Worm (Caenorhabditis elegans) whole organism, L3 larva: ENCODE measurements around the gene srd-7.

ENCODE experiments used
- ZK546.5 ChIP-seq: sonication (generic microtip); optimal IDR thresholded peaks from 2 replicates; lab custom pipeline; 2017; ENCODE audit warnings: missing biosample characterization, missing genetic modification characterization
- aly-2 ChIP-seq: fragments of 150-350 bp; optimal IDR thresholded peaks from 2 replicates; lab custom pipeline; 2014; ENCODE audit warnings: missing biosample characterization, missing genetic modification characterization
- ama-1 ChIP-seq: fragments of 150-350 bp; optimal IDR thresholded peaks from 2 replicates; lab custom pipeline; 2018
- ceh-16 ChIP-seq: sonication (generic microtip); optimal IDR thresholded peaks from 2 replicates; lab custom pipeline; 2017; ENCODE audit warnings: missing biosample characterization, missing genetic modification characterization
- ceh-28 ChIP-seq: fragments of 150-350 bp; optimal IDR thresholded peaks from 2 replicates; lab custom pipeline; 2014; ENCODE audit warnings: missing biosample characterization, missing genetic modification reagents, missing genetic modification characterization
- ceh-82 ChIP-seq: fragments of 150-350 bp; optimal IDR thresholded peaks from 2 replicates; lab custom pipeline; 2014; ENCODE audit warnings: missing biosample characterization, missing genetic modification characterization
- daf-12 ChIP-seq: fragments of 150-350 bp; optimal IDR thresholded peaks from 2 replicates; lab custom pipeline; 2014; ENCODE audit warnings: missing biosample characterization, missing genetic modification reagents, missing genetic modification characterization
- egl-27 ChIP-seq: sonication (generic microtip); optimal IDR thresholded peaks from 4 replicates; lab custom pipeline; 2017; ENCODE audit warnings: missing biosample characterization, missing genetic modification reagents, missing genetic modification characterization
- egl-5 ChIP-seq: fragments of 150-350 bp; optimal IDR thresholded peaks from 2 replicates; lab custom pipeline; 2017; ENCODE audit warnings: missing biosample characterization, missing genetic modification reagents, missing genetic modification characterization, inconsistent platforms
- elt-1 ChIP-seq: fragments of 150-350 bp; optimal IDR thresholded peaks from 2 replicates; lab custom pipeline; 2014; ENCODE audit warnings: missing biosample characterization, missing genetic modification characterization
- elt-2 ChIP-seq: sonication (generic microtip); optimal IDR thresholded peaks from 2 replicates; lab custom pipeline; 2016; ENCODE audit warnings: missing genetic modification reagents, mild to moderate bottlenecking, missing genetic modification characterization, missing compliant biosample characterization
- elt-3 ChIP-seq, 3 experiments: fragments of 150-350 bp in 1 of 3; sonication (generic microtip) in 2 of 3; optimal IDR thresholded peaks; 2 replicates in 2 of 3; 4 replicates in 1 of 3; lab custom pipeline; 2014 to 2017; ENCODE audit warnings: missing biosample characterization in 3 of 3, missing genetic modification characterization in 3 of 3
- eor-1 ChIP-seq, 2 experiments: fragments of 150-350 bp; optimal IDR thresholded peaks; 2 replicates each; lab custom pipeline; 2014 to 2018; ENCODE audit warnings: missing biosample characterization in 2 of 2, missing genetic modification characterization in 2 of 2
- fkh-10 ChIP-seq: sonication (generic microtip); optimal IDR thresholded peaks from 2 replicates; lab custom pipeline; 2017; ENCODE audit warnings: missing biosample characterization, missing genetic modification reagents, missing genetic modification characterization
- fos-1 ChIP-seq: fragments of 150-350 bp; optimal IDR thresholded peaks from 2 replicates; lab custom pipeline; 2014; ENCODE audit warnings: missing biosample characterization, missing genetic modification characterization
- jun-1 ChIP-seq: fragments of 150-350 bp; optimal IDR thresholded peaks from 2 replicates; lab custom pipeline; 2014; ENCODE audit warnings: missing biosample characterization, missing genetic modification reagents, missing genetic modification characterization
- lin-15B ChIP-seq: fragments of 150-350 bp; optimal IDR thresholded peaks from 2 replicates; lab custom pipeline; 2014; ENCODE audit warnings: missing biosample characterization, missing genetic modification characterization
- lsy-12 ChIP-seq: sonication (generic microtip); optimal IDR thresholded peaks from 2 replicates; lab custom pipeline; 2016; ENCODE audit warnings: mild to moderate bottlenecking, missing genetic modification characterization, missing compliant biosample characterization
- mdl-1 ChIP-seq: fragments of 150-350 bp; optimal IDR thresholded peaks from 2 replicates; lab custom pipeline; 2014; ENCODE audit warnings: missing biosample characterization, missing genetic modification characterization
- mml-1 ChIP-seq: fragments of 150-350 bp; sonication (generic microtip); optimal IDR thresholded peaks from 3 replicates; lab custom pipeline; 2014; ENCODE audit warnings: missing biosample characterization, missing genetic modification characterization
- nfya-1 ChIP-seq: sonication (generic microtip); optimal IDR thresholded peaks from 2 replicates; lab custom pipeline; 2017; ENCODE audit warnings: missing genetic modification characterization, mild to moderate bottlenecking, missing compliant biosample characterization, antibody characterized with exemption, moderate library complexity; ENCODE audit not compliant: insufficient read depth
- nhr-11 ChIP-seq: fragments of 150-350 bp; optimal IDR thresholded peaks from 2 replicates; lab custom pipeline; 2014; ENCODE audit warnings: missing biosample characterization, missing genetic modification characterization
- nhr-12 ChIP-seq: fragments of 150-350 bp; optimal IDR thresholded peaks from 2 replicates; lab custom pipeline; 2014; ENCODE audit warnings: missing biosample characterization, missing genetic modification characterization
- nhr-23 ChIP-seq: fragments of 150-350 bp; optimal IDR thresholded peaks from 2 replicates; lab custom pipeline; 2014; ENCODE audit warnings: missing biosample characterization, missing genetic modification reagents, missing genetic modification characterization
- nhr-237 ChIP-seq: fragments of 150-350 bp; optimal IDR thresholded peaks from 2 replicates; lab custom pipeline; 2014; ENCODE audit warnings: missing biosample characterization, missing genetic modification characterization
- nhr-25 ChIP-seq: sonication (generic microtip); optimal IDR thresholded peaks from 2 replicates; lab custom pipeline; 2017; ENCODE audit warnings: missing biosample characterization, missing genetic modification characterization
- nhr-28 ChIP-seq: fragments of 150-350 bp; optimal IDR thresholded peaks from 2 replicates; lab custom pipeline; 2014; ENCODE audit warnings: missing biosample characterization, missing genetic modification characterization
- nhr-43 ChIP-seq: sonication (generic microtip); optimal IDR thresholded peaks from 2 replicates; lab custom pipeline; 2016; ENCODE audit warnings: mild to moderate bottlenecking, missing genetic modification characterization, missing compliant biosample characterization; ENCODE audit not compliant: poor library complexity, severe bottlenecking
- pha-4 ChIP-seq: fragments of 150-350 bp; optimal IDR thresholded peaks from 2 replicates; lab custom pipeline; 2014; ENCODE audit warnings: missing biosample characterization, missing genetic modification reagents, missing genetic modification characterization
- snpc-4 ChIP-seq: fragments of 150-350 bp; optimal IDR thresholded peaks from 2 replicates; lab custom pipeline; 2014; ENCODE audit warnings: missing biosample characterization, missing genetic modification characterization
- unc-62 ChIP-seq: fragments of 150-350 bp; sonication (generic microtip); optimal IDR thresholded peaks from 4 replicates; lab custom pipeline; 2014; ENCODE audit warnings: missing biosample characterization, missing genetic modification reagents, missing genetic modification characterization
- zag-1 ChIP-seq: fragments of 150-350 bp; optimal IDR thresholded peaks from 2 replicates; lab custom pipeline; 2014; ENCODE audit warnings: missing biosample characterization, missing genetic modification characterization
- ztf-11 ChIP-seq: fragments of 150-350 bp; optimal IDR thresholded peaks from 2 replicates; lab custom pipeline; 2014; ENCODE audit warnings: missing biosample characterization, missing genetic modification characterization
- ztf-4 ChIP-seq: fragments of 150-350 bp; optimal IDR thresholded peaks from 2 replicates; lab custom pipeline; 2014; ENCODE audit warnings: missing biosample characterization, missing genetic modification characterization

The srd-7 gene

ce11 chrIV:10769353-10769752 lies 17.3 kb downstream of the srd-7 start, which contains the start of gene T25B9.9:
T25B9.9 (plus strand) TSS chrIV:10769653.
- TF ChIP-seq pha-4: no peak
- TF ChIP-seq elt-1 (tag; lab: Kevin White, UChicago): no peak
- no peak for TF ChIP-seq egl-27
- TF ChIP-seq snpc-4 (tag; lab: Kevin White, UChicago): no peak
- TF ChIP-seq ceh-82: no peak
- TF ChIP-seq ama-1 (lab: Kevin White, UChicago): no peak
- no peak for TF ChIP-seq elt-2 (tag; lab: Kevin White, UChicago)
- no peak for TF ChIP-seq egl-5 (tag; lab: Kevin White, UChicago)
- TF ChIP-seq nhr-28 (tag; lab: Kevin White, UChicago): no peak
- no peak for TF ChIP-seq nhr-43 (tag; lab: Kevin White, UChicago)
- no peak for TF ChIP-seq nhr-11
- TF ChIP-seq nhr-23: no peak
- TF ChIP-seq nhr-12 (tag; lab: Kevin White, UChicago): no peak
- no peak for TF ChIP-seq ztf-4 (tag; lab: Kevin White, UChicago)
- no peak for TF ChIP-seq eor-1 (tag; optimal IDR thresholded peaks at IDR 0.05; lab: Kevin White, UChicago)
- no peak for TF ChIP-seq nhr-25
- no peak for TF ChIP-seq aly-2 (tag; lab: Kevin White, UChicago)

ce11 chrIV:10768146-10768636 lies 18.4 kb downstream of the srd-7 start, which contains the start of gene T25B9.8:
T25B9.8 (minus strand) TSS chrIV:10768196.
- TF ChIP-seq fkh-10 (GFP tag; lab: Kevin White, UChicago) (peak; percentile 3), ceh-82 (no peak)

ce11 chrIV:10766071-10766470 lies 20.6 kb downstream of the srd-7 start:
- TF ChIP-seq unc-62 (GFP tag; lab: Kevin White, UChicago) (no peak), nhr-237 (tag; lab: Kevin White, UChicago) (no peak), lsy-12 (tag; lab: Kevin White, UChicago) (no peak), eor-1 (tag; optimal IDR thresholded peaks at IDR 0.05; lab: Kevin White, UChicago) (no peak), lin-15B (no peak), nhr-23 (no peak), jun-1 (no peak)

ce11 chrIV:10765053-10765452 lies 21.6 kb downstream of the srd-7 start, which contains the start of gene T25B9.12:
T25B9.12 (plus strand) TSS chrIV:10765353.
- TF ChIP-seq fos-1: no peak
- no peak for TF ChIP-seq mdl-1
- no peak for TF ChIP-seq egl-5 (tag; lab: Kevin White, UChicago)
- no peak for TF ChIP-seq nfya-1 (tag; lab: Kevin White, UChicago)
- no peak for TF ChIP-seq daf-12
- no peak for TF ChIP-seq egl-27
- TF ChIP-seq nhr-12 (tag; lab: Kevin White, UChicago): no peak
- no peak for TF ChIP-seq ceh-28 (tag; lab: Kevin White, UChicago)
- no peak for TF ChIP-seq elt-1 (tag; lab: Kevin White, UChicago)
- TF ChIP-seq elt-3 (tag; optimal IDR thresholded peaks at IDR 0.05; lab: Kevin White, UChicago): no peak
- no peak for TF ChIP-seq ceh-82
- no peak for TF ChIP-seq zag-1 (tag; lab: Kevin White, UChicago)
- no peak for TF ChIP-seq ztf-11 (tag; lab: Kevin White, UChicago)
- no peak for TF ChIP-seq unc-62 (GFP tag; lab: Kevin White, UChicago)
- TF ChIP-seq ZK546.5: no peak

- TF ChIP-seq ztf-4 (tag; lab: Kevin White, UChicago) (no peak), ceh-16 (tag; lab: Kevin White, UChicago) (no peak), fkh-10 (GFP tag; lab: Kevin White, UChicago) (no peak), nhr-43 (tag; lab: Kevin White, UChicago) (no peak), mml-1 (tag; lab: Kevin White, UChicago) (no peak), unc-62 (GFP tag; lab: Kevin White, UChicago) (no peak), nfya-1 (tag; lab: Kevin White, UChicago) (no peak), nhr-23 (no peak), lin-15B (no peak), elt-3 (tag; optimal IDR thresholded peaks at IDR 0.05; lab: Kevin White, UChicago) (no peak), ama-1 (lab: Kevin White, UChicago) (no peak), egl-5 (tag; lab: Kevin White, UChicago) (no peak), eor-1 (tag; optimal IDR thresholded peaks at IDR 0.05; lab: Kevin White, UChicago) (no peak), nhr-28 (tag; lab: Kevin White, UChicago) (no peak)
These were observed 22.4 kb downstream of the srd-7 start, which contains the start of gene T25B9.11 for ce11 chrIV:10764206-10764605. T25B9.11 (plus strand) TSS chrIV:10764506.
